Fruit fly (Drosophila melanogaster): ENCODE measurements around the gene beta-Man.

beta-Man gene

dm6 chr3R:4243096-4243940, 46.3 kb downstream of the beta-Man start, which contains the start of gene CG34305:
Gene CG34305, minus strand, starts transcription at chr3R:4243146.
- no peak for TF ChIP-seq psq (optimal IDR thresholded peaks at IDR 0.05)
- no peak for TF ChIP-seq EcR (GFP tag; optimal IDR thresholded peaks at IDR 0.05)
- no peak for TF ChIP-seq usp (GFP tag; optimal IDR thresholded peaks at IDR 0.05)
- no peak for TF ChIP-seq Dll (optimal IDR thresholded peaks at IDR 0.05)
- TF ChIP-seq pan (optimal IDR thresholded peaks at IDR 0.05): no peak
- TF ChIP-seq CG8478 (optimal IDR thresholded peaks at IDR 0.05): no peak

- TF ChIP-seq CG8478 (optimal IDR thresholded peaks at IDR 0.05) (no peak), Dll (optimal IDR thresholded peaks at IDR 0.05) (no peak), EcR (GFP tag; optimal IDR thresholded peaks at IDR 0.05) (no peak), usp (GFP tag; optimal IDR thresholded peaks at IDR 0.05) (no peak), psq (optimal IDR thresholded peaks at IDR 0.05) (no peak), pan (optimal IDR thresholded peaks at IDR 0.05) (no peak)
Observed at dm6 chr3R:4246578-4247070, 49.6 kb downstream of the beta-Man start, which contains the start of gene TwdlF. Gene TwdlF, plus strand, starts transcription at chr3R:4247020.

dm6 chr3R:4249947-4250346, 52.9 kb downstream of the beta-Man start:
- no peak for TF ChIP-seq Dll (optimal IDR thresholded peaks at IDR 0.05)

dm6 chr3R:4251241-4251640, 54.2 kb downstream of the beta-Man start, which contains the start of gene TwdlG:
Gene TwdlG, minus strand, starts transcription at chr3R:4251341.
- TF ChIP-seq Dll (optimal IDR thresholded peaks at IDR 0.05) (no peak), EcR (GFP tag; optimal IDR thresholded peaks at IDR 0.05) (no peak), pan (optimal IDR thresholded peaks at IDR 0.05) (no peak), CG8478 (optimal IDR thresholded peaks at IDR 0.05) (no peak), usp (GFP tag; optimal IDR thresholded peaks at IDR 0.05) (no peak), psq (optimal IDR thresholded peaks at IDR 0.05) (no peak)

DNA sequence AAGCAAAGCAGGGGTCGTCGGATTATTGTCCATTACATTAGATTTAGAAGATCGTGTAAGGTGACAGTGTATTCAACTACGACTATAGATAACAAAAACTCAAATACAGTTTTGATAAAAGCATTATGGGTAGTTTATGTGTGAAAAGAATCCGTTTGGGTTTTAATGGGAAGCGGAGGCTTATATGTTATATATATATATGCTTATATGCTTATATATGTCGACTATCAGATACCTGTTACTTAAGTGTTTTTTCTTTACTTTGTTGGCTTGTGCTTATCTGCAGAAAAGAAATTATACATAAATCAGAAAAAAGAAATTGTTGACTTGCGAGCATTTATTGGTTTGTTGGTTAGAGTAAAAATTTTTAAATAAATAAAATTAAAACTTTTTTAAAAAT, 55.9 kb downstream of the beta-Man start, which contains the start of gene CG14644:
CG14644 (minus strand) TSS at position 101 of the 400 bp plus-strand sequence.
- no peak for TF ChIP-seq Dll (optimal IDR thresholded peaks at IDR 0.05)
- no peak for TF ChIP-seq psq (optimal IDR thresholded peaks at IDR 0.05)
- TF ChIP-seq pan (optimal IDR thresholded peaks at IDR 0.05): no peak
- no peak for TF ChIP-seq CG8478 (optimal IDR thresholded peaks at IDR 0.05)
- no peak for TF ChIP-seq usp (GFP tag; optimal IDR thresholded peaks at IDR 0.05)
- TF ChIP-seq EcR (GFP tag; optimal IDR thresholded peaks at IDR 0.05): no peak

Data from whole organism.